Worm (Caenorhabditis elegans) whole organism, L3 larva: Measurements from ENCODE around the gene F57E7.2.

Experiments used
- R02D3.7 ChIP-seq: fragments of 150-350 bp; optimal IDR thresholded peaks from 2 replicates; lab custom pipeline; 2014; ENCODE audit warnings: missing biosample characterization, missing genetic modification characterization
- ZK546.5 ChIP-seq: sonication (generic microtip); optimal IDR thresholded peaks from 2 replicates; lab custom pipeline; 2017; ENCODE audit warnings: missing biosample characterization, missing genetic modification characterization
- ama-1 ChIP-seq: fragments of 150-350 bp; optimal IDR thresholded peaks from 2 replicates; lab custom pipeline; 2018
- ceh-16 ChIP-seq: sonication (generic microtip); optimal IDR thresholded peaks from 2 replicates; lab custom pipeline; 2017; ENCODE audit warnings: missing biosample characterization, missing genetic modification characterization
- ceh-28 ChIP-seq: fragments of 150-350 bp; optimal IDR thresholded peaks from 2 replicates; lab custom pipeline; 2014; ENCODE audit warnings: missing biosample characterization, missing genetic modification reagents, missing genetic modification characterization
- ceh-82 ChIP-seq: fragments of 150-350 bp; optimal IDR thresholded peaks from 2 replicates; lab custom pipeline; 2014; ENCODE audit warnings: missing biosample characterization, missing genetic modification characterization
- ceh-9 ChIP-seq: sonication (generic microtip); optimal IDR thresholded peaks from 2 replicates; lab custom pipeline; 2018; ENCODE audit warnings: missing biosample characterization, missing genetic modification characterization
- daf-12 ChIP-seq: fragments of 150-350 bp; optimal IDR thresholded peaks from 2 replicates; lab custom pipeline; 2014; ENCODE audit warnings: missing biosample characterization, missing genetic modification reagents, missing genetic modification characterization
- egl-27 ChIP-seq: sonication (generic microtip); optimal IDR thresholded peaks from 4 replicates; lab custom pipeline; 2017; ENCODE audit warnings: missing biosample characterization, missing genetic modification reagents, missing genetic modification characterization
- egl-5 ChIP-seq: fragments of 150-350 bp; optimal IDR thresholded peaks from 2 replicates; lab custom pipeline; 2017; ENCODE audit warnings: missing biosample characterization, missing genetic modification reagents, missing genetic modification characterization, inconsistent platforms
- elt-1 ChIP-seq: fragments of 150-350 bp; optimal IDR thresholded peaks from 2 replicates; lab custom pipeline; 2014; ENCODE audit warnings: missing biosample characterization, missing genetic modification characterization
- elt-2 ChIP-seq: sonication (generic microtip); optimal IDR thresholded peaks from 2 replicates; lab custom pipeline; 2016; ENCODE audit warnings: missing genetic modification reagents, mild to moderate bottlenecking, missing genetic modification characterization, missing compliant biosample characterization
- elt-3 ChIP-seq, 3 experiments: fragments of 150-350 bp in 1 of 3; sonication (generic microtip) in 2 of 3; optimal IDR thresholded peaks; 2 replicates in 2 of 3; 4 replicates in 1 of 3; lab custom pipeline; 2014 to 2017; ENCODE audit warnings: missing biosample characterization in 3 of 3, missing genetic modification characterization in 3 of 3
- eor-1 ChIP-seq, 2 experiments: fragments of 150-350 bp; optimal IDR thresholded peaks; 2 replicates each; lab custom pipeline; 2014 to 2018; ENCODE audit warnings: missing biosample characterization in 2 of 2, missing genetic modification characterization in 2 of 2
- fkh-10 ChIP-seq: sonication (generic microtip); optimal IDR thresholded peaks from 2 replicates; lab custom pipeline; 2017; ENCODE audit warnings: missing biosample characterization, missing genetic modification reagents, missing genetic modification characterization
- fkh-2 ChIP-seq: fragments of 150-350 bp; optimal IDR thresholded peaks from 2 replicates; lab custom pipeline; 2014; ENCODE audit warnings: missing biosample characterization, missing genetic modification reagents, missing genetic modification characterization
- fos-1 ChIP-seq: fragments of 150-350 bp; optimal IDR thresholded peaks from 2 replicates; lab custom pipeline; 2014; ENCODE audit warnings: missing biosample characterization, missing genetic modification characterization
- hmg-11 ChIP-seq: sonication (generic microtip); optimal IDR thresholded peaks from 2 replicates; lab custom pipeline; 2016; ENCODE audit warnings: missing genetic modification characterization, missing compliant biosample characterization
- jun-1 ChIP-seq: fragments of 150-350 bp; optimal IDR thresholded peaks from 2 replicates; lab custom pipeline; 2014; ENCODE audit warnings: missing biosample characterization, missing genetic modification reagents, missing genetic modification characterization
- lin-15B ChIP-seq: fragments of 150-350 bp; optimal IDR thresholded peaks from 2 replicates; lab custom pipeline; 2014; ENCODE audit warnings: missing biosample characterization, missing genetic modification characterization
- lsy-12 ChIP-seq: sonication (generic microtip); optimal IDR thresholded peaks from 2 replicates; lab custom pipeline; 2016; ENCODE audit warnings: mild to moderate bottlenecking, missing genetic modification characterization, missing compliant biosample characterization
- mml-1 ChIP-seq: fragments of 150-350 bp; sonication (generic microtip); optimal IDR thresholded peaks from 3 replicates; lab custom pipeline; 2014; ENCODE audit warnings: missing biosample characterization, missing genetic modification characterization
- nfya-1 ChIP-seq: sonication (generic microtip); optimal IDR thresholded peaks from 2 replicates; lab custom pipeline; 2017; ENCODE audit warnings: missing genetic modification characterization, mild to moderate bottlenecking, missing compliant biosample characterization, antibody characterized with exemption, moderate library complexity; ENCODE audit not compliant: insufficient read depth
- nhr-11 ChIP-seq: fragments of 150-350 bp; optimal IDR thresholded peaks from 2 replicates; lab custom pipeline; 2014; ENCODE audit warnings: missing biosample characterization, missing genetic modification characterization
- nhr-12 ChIP-seq: fragments of 150-350 bp; optimal IDR thresholded peaks from 2 replicates; lab custom pipeline; 2014; ENCODE audit warnings: missing biosample characterization, missing genetic modification characterization
- nhr-23 ChIP-seq: fragments of 150-350 bp; optimal IDR thresholded peaks from 2 replicates; lab custom pipeline; 2014; ENCODE audit warnings: missing biosample characterization, missing genetic modification reagents, missing genetic modification characterization
- nhr-237 ChIP-seq: fragments of 150-350 bp; optimal IDR thresholded peaks from 2 replicates; lab custom pipeline; 2014; ENCODE audit warnings: missing biosample characterization, missing genetic modification characterization
- nhr-25 ChIP-seq: sonication (generic microtip); optimal IDR thresholded peaks from 2 replicates; lab custom pipeline; 2017; ENCODE audit warnings: missing biosample characterization, missing genetic modification characterization
- nhr-28 ChIP-seq: fragments of 150-350 bp; optimal IDR thresholded peaks from 2 replicates; lab custom pipeline; 2014; ENCODE audit warnings: missing biosample characterization, missing genetic modification characterization
- nhr-43 ChIP-seq: sonication (generic microtip); optimal IDR thresholded peaks from 2 replicates; lab custom pipeline; 2016; ENCODE audit warnings: mild to moderate bottlenecking, missing genetic modification characterization, missing compliant biosample characterization; ENCODE audit not compliant: poor library complexity, severe bottlenecking
- nhr-67 ChIP-seq: fragments of 150-350 bp; optimal IDR thresholded peaks from 2 replicates; lab custom pipeline; 2014; ENCODE audit warnings: missing biosample characterization, missing genetic modification characterization
- nhr-76 ChIP-seq: fragments of 150-350 bp; sonication (generic microtip); optimal IDR thresholded peaks from 5 replicates; lab custom pipeline; 2014; ENCODE audit warnings: missing biosample characterization, missing genetic modification characterization
- pha-4 ChIP-seq: fragments of 150-350 bp; optimal IDR thresholded peaks from 2 replicates; lab custom pipeline; 2014; ENCODE audit warnings: missing biosample characterization, missing genetic modification reagents, missing genetic modification characterization
- pqm-1 ChIP-seq: fragments of 150-350 bp; optimal IDR thresholded peaks from 2 replicates; lab custom pipeline; 2017; ENCODE audit warnings: missing biosample characterization, missing genetic modification characterization, inconsistent platforms
- skn-1 ChIP-seq: fragments of 150-350 bp; optimal IDR thresholded peaks from 2 replicates; lab custom pipeline; 2014; ENCODE audit warnings: missing biosample characterization, missing genetic modification characterization
- snpc-4 ChIP-seq: fragments of 150-350 bp; optimal IDR thresholded peaks from 2 replicates; lab custom pipeline; 2014; ENCODE audit warnings: missing biosample characterization, missing genetic modification characterization
- zag-1 ChIP-seq: fragments of 150-350 bp; optimal IDR thresholded peaks from 2 replicates; lab custom pipeline; 2014; ENCODE audit warnings: missing biosample characterization, missing genetic modification characterization
- ztf-11 ChIP-seq: fragments of 150-350 bp; optimal IDR thresholded peaks from 2 replicates; lab custom pipeline; 2014; ENCODE audit warnings: missing biosample characterization, missing genetic modification characterization
- ztf-4 ChIP-seq: fragments of 150-350 bp; optimal IDR thresholded peaks from 2 replicates; lab custom pipeline; 2014; ENCODE audit warnings: missing biosample characterization, missing genetic modification characterization

F57E7.2 gene

DNA sequence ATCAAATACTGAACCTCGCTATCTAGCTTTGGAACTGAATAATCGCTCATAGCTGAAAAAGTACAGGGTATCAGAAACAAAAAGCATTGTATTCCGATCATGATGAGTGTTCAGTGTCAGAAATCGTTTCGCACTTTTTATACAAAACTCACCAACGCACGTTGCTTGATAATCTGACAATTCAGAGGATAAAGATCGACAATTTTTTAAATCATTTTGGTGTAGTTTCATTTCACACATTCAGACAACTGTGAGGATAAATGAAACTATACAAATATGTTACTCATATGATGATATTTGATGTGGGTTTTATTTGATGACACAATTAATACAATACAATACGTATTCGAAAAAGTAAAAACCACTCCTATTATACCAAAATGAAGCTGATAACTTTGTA is at the start of gene F57E7.2:
Gene F57E7.2, minus strand, starts transcription at position 101 of the 400 bp plus-strand sequence.
- TF ChIP-seq ceh-28 (tag; lab: Kevin White, UChicago), result no peak
- TF ChIP-seq pqm-1, result no peak
- TF ChIP-seq zag-1 (tag; lab: Kevin White, UChicago), result no peak
- TF ChIP-seq nhr-28, result no peak
- TF ChIP-seq nhr-25 (tag; lab: Kevin White, UChicago), result no peak
- no peak for TF ChIP-seq lsy-12
- TF ChIP-seq R02D3.7 (tag; lab: Kevin White, UChicago), result no peak
- no peak for TF ChIP-seq ztf-11 (tag; lab: Kevin White, UChicago)
- TF ChIP-seq egl-5 (tag; lab: Kevin White, UChicago), result no peak
- no peak for TF ChIP-seq nfya-1
- TF ChIP-seq nhr-43 (tag; lab: Kevin White, UChicago), result no peak
- TF ChIP-seq skn-1, result no peak
- TF ChIP-seq nhr-67 (tag; lab: Kevin White, UChicago), result no peak
- TF ChIP-seq ZK546.5 (tag; lab: Kevin White, UChicago), result no peak
- TF ChIP-seq ztf-4 (tag; lab: Kevin White, UChicago), result no peak
- TF ChIP-seq nhr-23 (tag; lab: Kevin White, UChicago), result no peak

DNA sequence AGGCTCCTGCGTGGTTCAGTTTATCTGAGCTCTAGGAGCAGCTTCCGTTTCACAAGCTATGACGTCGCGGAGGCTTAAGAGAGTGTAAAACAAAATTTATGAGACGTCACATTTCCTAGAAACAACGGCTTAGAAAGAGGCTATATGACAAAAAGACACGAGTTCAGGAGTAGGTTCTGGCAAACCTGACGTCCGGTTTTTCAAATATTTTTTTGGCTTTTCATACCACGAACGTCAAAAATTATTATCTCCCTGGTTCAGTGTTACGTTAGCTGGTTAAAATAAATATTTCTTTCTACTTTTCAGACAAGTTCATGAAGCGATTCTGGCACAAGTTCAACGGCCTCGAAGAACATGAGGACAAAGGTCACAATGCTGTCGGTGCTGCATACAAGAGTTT is 44.9 kb upstream of the F57E7.2 start, which contains the start of gene F36D3.16:
Gene F36D3.16, plus strand, starts transcription at position 301 of the 400 bp plus-strand sequence.
- TF ChIP-seq nhr-237, result no peak
- TF ChIP-seq ceh-16 (tag; lab: Kevin White, UChicago), result no peak
- TF ChIP-seq ztf-11 (tag; lab: Kevin White, UChicago), result no peak
- no peak for TF ChIP-seq nhr-28
- TF ChIP-seq eor-1 (tag; optimal IDR thresholded peaks at IDR 0.05; lab: Kevin White, UChicago), result no peak
- TF ChIP-seq R02D3.7 (tag; lab: Kevin White, UChicago), result no peak
- TF ChIP-seq ZK546.5 (tag; lab: Kevin White, UChicago), result no peak
- TF ChIP-seq nhr-76 (tag; lab: Kevin White, UChicago), result no peak
- TF ChIP-seq ceh-28 (tag; lab: Kevin White, UChicago), result no peak
- TF ChIP-seq daf-12 (tag; lab: Kevin White, UChicago), result no peak
- TF ChIP-seq jun-1, result no peak
- TF ChIP-seq nhr-11 (tag; lab: Kevin White, UChicago), result no peak

DNA sequence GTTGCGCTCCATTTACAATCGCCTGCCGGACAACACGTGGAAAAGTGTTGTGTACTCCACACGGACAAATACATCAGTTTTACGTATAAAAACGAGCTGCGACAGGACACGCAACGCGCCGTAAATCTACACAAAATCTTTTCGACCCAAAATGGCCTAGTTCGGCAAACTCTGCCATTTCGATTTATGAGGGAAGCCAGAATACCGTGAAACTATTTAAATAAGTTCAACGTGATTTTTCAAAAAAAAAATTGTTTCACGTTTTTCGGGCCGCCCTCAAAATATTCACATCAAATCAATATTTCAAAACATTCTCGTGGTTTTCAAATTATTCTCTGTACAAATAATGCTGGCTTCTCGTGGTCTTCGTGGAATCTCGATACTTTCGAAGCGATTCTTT is 43.9 kb upstream of the F57E7.2 start, which contains the start of gene F36D3.8:
Gene F36D3.8, plus strand, starts transcription at position 301 of the 400 bp plus-strand sequence.
- no peak for TF ChIP-seq nhr-12
- TF ChIP-seq snpc-4 (tag; lab: Kevin White, UChicago), result no peak
- no peak for TF ChIP-seq fos-1 (tag; lab: Kevin White, UChicago)
- TF ChIP-seq egl-5 (tag; lab: Kevin White, UChicago), result no peak
- no peak for TF ChIP-seq nfya-1
- TF ChIP-seq nhr-67 (tag; lab: Kevin White, UChicago), result no peak
- TF ChIP-seq fkh-10 (GFP tag; lab: Kevin White, UChicago), result no peak
- TF ChIP-seq egl-27, result no peak
- TF ChIP-seq, all 47 proteins: peak for 0

DNA sequence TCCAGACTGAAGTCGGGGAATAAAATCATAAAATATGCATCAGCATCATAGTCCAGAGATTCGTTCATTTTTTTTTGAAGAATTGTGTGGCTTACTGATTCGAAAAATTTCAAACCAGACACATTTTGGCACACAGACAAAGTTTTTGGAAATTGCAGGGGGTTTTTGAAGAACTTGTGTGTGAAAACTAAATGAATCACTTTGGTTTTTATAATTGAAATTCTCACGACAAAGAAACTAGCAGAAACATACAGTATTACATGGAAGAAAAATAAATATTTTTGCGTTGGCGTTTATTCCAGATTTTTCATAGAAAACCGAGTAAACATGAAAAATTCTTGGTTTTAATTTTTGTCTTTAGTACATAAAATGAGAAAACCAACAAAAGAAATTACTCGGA is 39.3 kb upstream of the F57E7.2 start, which contains the start of gene srw-34:
Gene srw-34, minus strand, starts transcription at position 101 of the 400 bp plus-strand sequence.
- TF ChIP-seq nhr-23 (tag; lab: Kevin White, UChicago) (no peak), elt-3 (tag; optimal IDR thresholded peaks at IDR 0.05; lab: Kevin White, UChicago) (no peak), ztf-11 (tag; lab: Kevin White, UChicago) (no peak), ama-1 (no peak), egl-5 (tag; lab: Kevin White, UChicago) (no peak), fkh-2 (tag; lab: Kevin White, UChicago) (no peak), zag-1 (tag; lab: Kevin White, UChicago) (no peak), elt-1 (tag; lab: Kevin White, UChicago) (no peak)

DNA sequence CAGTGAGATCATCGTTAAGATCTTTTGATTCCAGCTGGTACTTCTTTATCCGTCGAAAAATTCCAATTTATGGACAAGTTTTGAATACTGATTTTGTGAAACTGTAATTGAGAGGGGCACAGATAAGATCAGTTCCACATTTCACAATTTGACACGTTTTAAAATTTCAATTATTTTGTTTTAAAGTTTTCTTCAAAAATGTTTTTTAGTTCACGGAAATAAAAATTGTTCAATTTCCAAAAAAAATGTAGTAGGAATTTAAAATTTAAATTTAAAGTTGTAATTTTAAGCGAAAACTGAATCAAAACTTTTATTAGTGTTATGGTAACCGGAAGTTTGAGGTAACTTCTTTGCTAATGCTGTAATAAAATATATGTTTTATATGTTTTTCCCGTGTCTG is 34.7 kb upstream of the F57E7.2 start, which contains the start of gene F36D3.4:
Gene F36D3.4, minus strand, starts transcription at position 101 of the 400 bp plus-strand sequence.
- TF ChIP-seq R02D3.7 (tag; lab: Kevin White, UChicago) (no peak), fos-1 (tag; lab: Kevin White, UChicago) (no peak), nhr-23 (tag; lab: Kevin White, UChicago) (no peak), nhr-25 (tag; lab: Kevin White, UChicago) (no peak), lin-15B (no peak), mml-1 (tag; lab: Kevin White, UChicago) (no peak), zag-1 (tag; lab: Kevin White, UChicago) (no peak), elt-2 (tag; lab: Kevin White, UChicago) (no peak), ceh-28 (tag; lab: Kevin White, UChicago) (no peak), ceh-82 (tag; lab: Kevin White, UChicago) (no peak), pha-4 (tag; lab: Kevin White, UChicago) (no peak), ceh-9 (tag; lab: Kevin White, UChicago) (no peak), ceh-16 (tag; lab: Kevin White, UChicago) (no peak), hmg-11 (tag; lab: Kevin White, UChicago) (no peak)
